Fruit fly (Drosophila melanogaster) whole organism, prepupa: ENCODE data around the gene CG12010.

Source experiments
- CG11294 ChIP-seq: fragments of 200-800 bp; sonication (Bioruptor generic); IDR thresholded peaks from 2 replicates; pipeline ENCODE4 v1.3.6; 2022; ENCODE audit warnings: missing biosample characterization, missing genetic modification characterization
- CG3919 ChIP-seq: fragments of 200-800 bp; sonication (Bioruptor generic); optimal IDR thresholded peaks from 3 replicates; lab custom pipeline; 2016; ENCODE audit warnings: missing biosample characterization, missing genetic modification characterization
- Eip75B ChIP-seq: fragments of 200-800 bp; sonication (Bioruptor generic); optimal IDR thresholded peaks from 3 replicates; lab custom pipeline; 2016; ENCODE audit warnings: missing biosample characterization, missing genetic modification characterization
- fd85E ChIP-seq: fragments of 200-800 bp; sonication (Bioruptor generic); optimal IDR thresholded peaks from 3 replicates; lab custom pipeline; 2016; ENCODE audit warnings: missing biosample characterization, missing genetic modification characterization

DNA sequence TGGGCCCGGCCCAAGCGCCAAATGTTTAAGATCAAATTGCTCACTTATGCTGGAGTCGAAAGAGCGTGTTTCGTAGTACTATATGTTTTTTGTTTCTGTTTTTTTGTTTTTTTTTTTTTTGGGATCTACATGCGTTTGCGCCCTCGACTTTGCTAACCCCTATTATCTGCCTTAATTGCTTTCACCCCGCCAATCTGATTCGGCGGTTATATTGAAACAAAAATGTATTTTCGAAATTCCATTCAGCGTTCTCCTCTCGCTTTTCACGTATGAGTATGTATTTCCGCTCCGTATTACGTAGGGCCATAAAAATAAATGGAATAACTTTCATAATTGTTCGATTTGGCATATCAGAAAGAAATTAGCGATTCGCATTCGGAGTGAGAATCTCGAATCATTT lies 31.5 kb downstream of the CG12010 start:
- TF ChIP-seq CG3919 (GFP tag; lab: Kevin White, UChicago): no peak
- no peak for TF ChIP-seq CG11294 (GFP tag; lab: Robert Waterston, UW)
- TF ChIP-seq Eip75B (GFP tag; lab: Kevin White, UChicago): no peak
- no peak for TF ChIP-seq fd85E (GFP tag; lab: Kevin White, UChicago)
